Fruit fly (Drosophila melanogaster) whole organism, embryonic: ENCODE measurements around the gene eIF4E7.

Experiments
- CG12071 ChIP-seq: fragments of 200-800 bp; sonication (Bioruptor generic); optimal IDR thresholded peaks from 3 replicates; lab custom pipeline; 2018; ENCODE audit warnings: missing biosample characterization, mild to moderate bottlenecking, missing genetic modification characterization
- CG17829 ChIP-seq: fragments of 200-800 bp; optimal IDR thresholded peaks from 2 replicates; lab custom pipeline; 2019; ENCODE audit warnings: missing biosample characterization, mild to moderate bottlenecking, missing genetic modification characterization, moderate library complexity
- CG31224 ChIP-seq: fragments of 200-800 bp; sonication (Bioruptor generic); IDR thresholded peaks from 2 replicates; pipeline ENCODE4 v1.3.6; 2022; ENCODE audit warnings: missing biosample characterization, missing genetic modification characterization
- CG6791 ChIP-seq: fragments of 200-800 bp; sonication (Bioruptor generic); IDR thresholded peaks from 3 replicates; pipeline ENCODE4 v1.3.6; 2022; ENCODE audit warnings: missing biosample characterization, missing genetic modification characterization; ENCODE audit not compliant: partially characterized antibody
- CG8281 ChIP-seq: fragments of 200-800 bp; sonication (Bioruptor generic); optimal IDR thresholded peaks from 2 replicates; lab custom pipeline; 2018; ENCODE audit warnings: missing biosample characterization, mild to moderate bottlenecking, missing genetic modification characterization, moderate library complexity
- HmgZ ChIP-seq: fragments of 200-800 bp; sonication (Bioruptor generic); optimal IDR thresholded peaks from 2 replicates; lab custom pipeline; 2018; ENCODE audit warnings: missing biosample characterization, mild to moderate bottlenecking, missing genetic modification characterization
- Med ChIP-seq: fragments of 200-800 bp; sonication (Bioruptor generic); peaks from one replicate; lab custom pipeline; 2016; ENCODE audit warnings: missing biosample characterization, missing genetic modification characterization, mild to moderate bottlenecking, inconsistent platforms, moderate library complexity
- kah ChIP-seq: fragments of 200-800 bp; sonication (Bioruptor generic); optimal IDR thresholded peaks from 2 replicates; lab custom pipeline; 2018; ENCODE audit warnings: missing biosample characterization, mild to moderate bottlenecking, missing genetic modification characterization
- pb ChIP-seq: fragments of 200-800 bp; sonication (Bioruptor generic); optimal IDR thresholded peaks from 3 replicates; lab custom pipeline; 2016; ENCODE audit warnings: missing biosample characterization, missing genetic modification characterization
- pros ChIP-seq: fragments of 200-800 bp; sonication (Bioruptor generic); optimal IDR thresholded peaks from 3 replicates; lab custom pipeline; 2019; ENCODE audit warnings: missing biosample characterization, mild to moderate bottlenecking, missing genetic modification characterization, moderate library complexity
- sens ChIP-seq: fragments of 200-800 bp; sonication (Bioruptor generic); peaks from one replicate; lab custom pipeline; 2016; ENCODE audit warnings: missing biosample characterization, missing genetic modification characterization
- unpg ChIP-seq: fragments of 200-800 bp; sonication (Bioruptor generic); optimal IDR thresholded peaks from 3 replicates; lab custom pipeline; 2018; ENCODE audit warnings: missing biosample characterization, mild to moderate bottlenecking, missing genetic modification characterization, moderate library complexity

The eIF4E7 gene

dm6 chrX:1110185-1110584 lies 52.0 kb downstream of the eIF4E7 start:
- TF ChIP-seq sens (peak; percentile 21), Med (GFP tag; lab: Kevin White, UChicago) (peak; percentile 47), CG17829 (tag; lab: Kevin White, UChicago) (no peak), CG8281 (peak; percentile 97), pb (no peak)

dm6 chrX:1109302-1109701 lies 52.9 kb downstream of the eIF4E7 start:
- no peak for TF ChIP-seq kah (GFP tag; lab: Kevin White, UChicago)
- peak; percentile 70 for TF ChIP-seq CG31224 (GFP tag; lab: Robert Waterston, UW)
- no peak for TF ChIP-seq unpg
- TF ChIP-seq CG6791: no peak
- TF ChIP-seq CG12071 (GFP tag; lab: Kevin White, UChicago): no peak
- TF ChIP-seq HmgZ: no peak
- TF ChIP-seq pros (GFP tag; lab: Kevin White, UChicago): peak; percentile 75
